Worm (Caenorhabditis elegans) whole organism, L4/young adult: ENCODE measurements around the gene glrx-22.

Experiments used
- dao-5 ChIP-seq: sonication (generic microtip); optimal IDR thresholded peaks from 2 replicates; lab custom pipeline; 2016; ENCODE audit warnings: missing genotype, missing genetic modification characterization, moderate library complexity, missing compliant biosample characterization
- him-1 ChIP-seq: sonication (generic microtip); optimal IDR thresholded peaks from 2 replicates; lab custom pipeline; 2016; ENCODE audit warnings: missing genotype, missing genetic modification reagents, missing genetic modification characterization, missing compliant biosample characterization

ce11 chrIV:8171376-8171775 is 29.7 kb downstream of the glrx-22 start:
- no peak for TF ChIP-seq dao-5 (tag; lab: Kevin White, UChicago)
- no peak for TF ChIP-seq him-1
